Fruit fly (Drosophila melanogaster): ENCODE results near the gene CG4213.

Gene CG4213

dm6 chr2L:390509-390908 is 11.5 kb downstream of the CG4213 start:
- no peak for TF ChIP-seq noc (tag; optimal IDR thresholded peaks at IDR 0.05)

dm6 chr2L:382807-383206 is 19.2 kb downstream of the CG4213 start:
- TF ChIP-seq noc (tag; optimal IDR thresholded peaks at IDR 0.05): no peak

- TF ChIP-seq noc (tag; optimal IDR thresholded peaks at IDR 0.05): peak; percentile 11
Measured at dm6 chr2L:378815-379440, 23.1 kb downstream of the CG4213 start.

- no peak for TF ChIP-seq noc (tag; optimal IDR thresholded peaks at IDR 0.05)
Measured at dm6 chr2L:377780-378222, 24.2 kb downstream of the CG4213 start, which contains the start of gene al. al (plus strand) TSS chr2L:378112.

- TF ChIP-seq noc (tag; optimal IDR thresholded peaks at IDR 0.05): no peak
Measured at dm6 chr2L:371747-372146, 30.3 kb downstream of the CG4213 start.

dm6 chr2L:369811-370210 is 32.2 kb downstream of the CG4213 start:
- no peak for TF ChIP-seq noc (tag; optimal IDR thresholded peaks at IDR 0.05)

- TF ChIP-seq noc (tag; optimal IDR thresholded peaks at IDR 0.05): no peak
Measured at dm6 chr2L:368398-369008, 33.5 kb downstream of the CG4213 start.

- TF ChIP-seq noc (tag; optimal IDR thresholded peaks at IDR 0.05): no peak
Measured at dm6 chr2L:366876-367275, 35.1 kb downstream of the CG4213 start.

- TF ChIP-seq noc (tag; optimal IDR thresholded peaks at IDR 0.05): no peak
Measured at dm6 chr2L:357556-358130, 44.4 kb downstream of the CG4213 start, which contains the start of gene Ent1. Ent1 (minus strand) TSS chr2L:357874.

dm6 chr2L:356234-356633 is 45.8 kb downstream of the CG4213 start:
- TF ChIP-seq noc (tag; optimal IDR thresholded peaks at IDR 0.05): no peak

dm6 chr2L:347604-348003 is 54.4 kb downstream of the CG4213 start:
- no peak for TF ChIP-seq noc (tag; optimal IDR thresholded peaks at IDR 0.05)

dm6 chr2L:346781-347180 is 55.2 kb downstream of the CG4213 start:
- TF ChIP-seq noc (tag; optimal IDR thresholded peaks at IDR 0.05): no peak

Measured in whole organism, larva.